Worm (Caenorhabditis elegans): ENCODE data around the gene K08F8.7.

Gene K08F8.7

ce11 chrII:8726700-8727099, 28.5 kb downstream of the K08F8.7 start, which contains the start of gene T01B7.9:
Gene T01B7.9, minus strand, starts transcription at chrII:8726800.
- TF ChIP-seq ref-1 (GFP tag; conservative IDR thresholded peaks at IDR 0.05) (no peak), flt-1 (GFP tag; IDR thresholded peaks at IDR 0.05) (no peak), ztf-29 (GFP tag; IDR thresholded peaks at IDR 0.05) (no peak), cog-1 (tag; optimal IDR thresholded peaks at IDR 0.05) (no peak), T22C8.4 (GFP tag; IDR thresholded peaks at IDR 0.05) (no peak), tab-1 (GFP tag; IDR thresholded peaks at IDR 0.05) (no peak), med-1 (GFP tag; optimal IDR thresholded peaks at IDR 0.05; ENCODE audit: insufficient read depth) (no peak), ztf-23 (GFP tag; IDR thresholded peaks at IDR 0.05) (no peak), klf-2 (GFP tag; conservative IDR thresholded peaks at IDR 0.05) (no peak)

DNA sequence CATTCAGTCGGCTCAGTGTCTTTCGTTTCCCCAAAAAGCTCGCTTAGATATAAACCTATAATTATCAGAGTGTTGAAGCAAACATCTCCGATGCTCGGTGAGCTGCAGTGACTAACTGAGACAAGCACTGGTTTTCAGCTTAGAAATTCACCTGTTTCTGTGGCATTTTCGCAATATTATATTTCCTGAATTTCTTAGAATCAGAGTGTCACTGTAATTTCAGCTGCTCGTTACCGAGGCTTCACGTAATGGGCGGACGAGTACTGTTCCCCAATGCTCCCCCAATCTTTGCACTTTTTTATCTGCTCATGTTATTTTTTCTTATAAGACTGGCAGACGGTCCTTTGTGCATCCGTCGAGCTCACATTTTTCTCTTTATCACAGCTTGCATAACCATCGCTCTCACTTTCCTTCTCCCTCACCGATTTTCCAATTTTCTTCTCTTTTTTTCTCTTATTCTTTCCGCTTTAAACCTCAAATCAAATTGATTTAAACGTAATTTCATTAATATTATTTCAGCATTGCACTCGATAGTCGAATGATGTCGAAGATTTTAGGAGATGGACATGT, 33.1 kb downstream of the K08F8.7 start, which contains the start of gene trcs-2:
Gene trcs-2 (plus strand): TSS at position 520 of the 570 bp plus-strand sequence.
- TF ChIP-seq tab-1 (GFP tag; IDR thresholded peaks at IDR 0.05) (no peak), med-1 (GFP tag; optimal IDR thresholded peaks at IDR 0.05; ENCODE audit: insufficient read depth) (no peak), T22C8.4 (GFP tag; IDR thresholded peaks at IDR 0.05) (no peak), ztf-29 (GFP tag; IDR thresholded peaks at IDR 0.05) (no peak), cog-1 (tag; optimal IDR thresholded peaks at IDR 0.05) (no peak), ref-1 (GFP tag; conservative IDR thresholded peaks at IDR 0.05) (no peak), ztf-23 (GFP tag; IDR thresholded peaks at IDR 0.05) (no peak), flt-1 (GFP tag; IDR thresholded peaks at IDR 0.05) (no peak), klf-2 (GFP tag; conservative IDR thresholded peaks at IDR 0.05) (no peak)

DNA sequence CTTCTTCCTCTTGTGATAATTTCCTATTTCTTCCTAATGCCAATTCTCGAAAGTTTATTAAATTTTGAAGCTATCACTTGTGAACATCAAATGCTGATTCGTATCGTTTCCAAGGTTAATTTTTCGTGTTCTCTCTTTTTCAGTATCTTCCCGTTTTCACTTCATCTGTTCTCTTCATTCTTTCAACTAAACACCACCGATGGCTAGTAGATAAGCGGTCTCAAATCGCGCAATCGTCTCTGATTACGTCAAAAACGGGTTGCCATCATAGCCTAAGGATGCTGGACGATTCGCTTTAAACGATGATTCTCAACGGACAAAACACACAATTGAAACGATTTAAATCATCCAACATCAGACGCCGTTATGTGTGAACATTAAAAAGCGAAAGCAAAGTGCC, 37.6 kb downstream of the K08F8.7 start:
- TF ChIP-seq ztf-23 (GFP tag; IDR thresholded peaks at IDR 0.05) (no peak), T22C8.4 (GFP tag; IDR thresholded peaks at IDR 0.05) (no peak), flt-1 (GFP tag; IDR thresholded peaks at IDR 0.05) (no peak), ztf-29 (GFP tag; IDR thresholded peaks at IDR 0.05) (no peak), med-1 (GFP tag; optimal IDR thresholded peaks at IDR 0.05; ENCODE audit: insufficient read depth) (no peak), cog-1 (tag; optimal IDR thresholded peaks at IDR 0.05) (no peak), tab-1 (GFP tag; IDR thresholded peaks at IDR 0.05) (no peak), ref-1 (GFP tag; conservative IDR thresholded peaks at IDR 0.05) (no peak), klf-2 (GFP tag; conservative IDR thresholded peaks at IDR 0.05) (no peak)

DNA sequence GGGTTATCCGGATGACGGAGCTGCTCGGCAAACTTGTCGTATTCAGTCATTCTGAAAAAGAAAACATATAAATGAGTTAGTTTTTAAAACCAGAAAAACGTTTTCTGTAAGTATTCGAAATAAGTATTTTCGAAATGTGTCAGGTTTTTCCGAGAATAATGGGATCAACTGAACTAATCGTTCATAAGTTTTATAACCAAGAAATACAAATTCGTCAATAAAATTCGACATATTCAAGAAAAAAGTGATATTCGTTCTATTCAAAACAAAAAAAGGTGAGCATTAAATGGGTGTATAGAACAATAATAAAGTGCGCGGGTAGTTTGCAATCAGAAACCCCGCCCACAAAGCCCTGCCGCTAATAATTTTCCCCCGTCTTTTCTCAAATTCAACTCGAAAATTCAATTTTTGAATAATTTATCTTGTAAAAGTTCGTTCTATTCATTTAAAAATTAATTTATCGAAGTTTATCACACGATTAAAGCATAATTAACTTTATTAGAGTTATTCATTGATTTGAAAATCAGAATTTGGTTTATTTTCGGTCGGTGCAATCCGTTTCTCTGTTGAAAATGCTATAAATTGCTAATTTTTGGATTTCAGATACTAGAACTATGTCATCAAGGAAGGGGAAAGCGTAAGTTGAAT, 38.8 kb downstream of the K08F8.7 start, which contains the start of the genes cyn-11 and T01B7.5:
Gene cyn-11 (minus strand): TSS at position 51 of the 648 bp plus-strand sequence.
Gene T01B7.5 (plus strand): TSS at position 598 of the 648 bp plus-strand sequence.
- peak; percentile 46 for TF ChIP-seq med-1 (GFP tag; optimal IDR thresholded peaks at IDR 0.05; ENCODE audit: insufficient read depth)
- no peak for TF ChIP-seq tab-1 (GFP tag; IDR thresholded peaks at IDR 0.05)
- no peak for TF ChIP-seq ztf-29 (GFP tag; IDR thresholded peaks at IDR 0.05)
- no peak for TF ChIP-seq T22C8.4 (GFP tag; IDR thresholded peaks at IDR 0.05)
- no peak for TF ChIP-seq klf-2 (GFP tag; conservative IDR thresholded peaks at IDR 0.05)
- TF ChIP-seq ztf-23 (GFP tag; IDR thresholded peaks at IDR 0.05), result peak; percentile 81
- peak; percentile 10 for TF ChIP-seq cog-1 (tag; optimal IDR thresholded peaks at IDR 0.05)
- TF ChIP-seq ref-1 (GFP tag; conservative IDR thresholded peaks at IDR 0.05), result no peak
- peak; percentile 37 for TF ChIP-seq flt-1 (GFP tag; IDR thresholded peaks at IDR 0.05)

DNA sequence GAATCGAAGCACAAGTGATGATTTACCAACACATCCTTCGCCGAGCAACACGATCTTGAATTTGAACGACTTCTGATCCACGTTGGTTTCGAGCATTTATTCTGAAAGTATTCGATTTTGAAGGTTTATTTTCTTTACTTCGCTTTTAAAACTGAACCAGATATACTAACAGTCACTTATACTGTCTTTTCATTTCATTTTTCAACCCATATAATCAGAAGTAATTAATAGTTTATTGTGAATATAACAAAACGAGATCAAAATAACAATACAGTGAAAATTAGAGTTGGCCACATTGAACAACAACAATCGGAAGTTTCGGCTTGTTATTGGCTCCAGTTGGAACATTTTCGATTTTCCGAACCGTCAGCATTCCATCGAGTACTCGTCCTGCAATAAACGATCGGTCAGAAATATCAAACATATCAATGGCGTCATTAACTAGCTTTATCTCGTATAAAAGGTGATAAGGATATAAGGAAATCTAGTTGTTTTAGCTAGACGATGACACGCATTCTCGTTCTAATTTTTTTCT, 40.2 kb downstream of the K08F8.7 start, which contains the start of the genes rab-21 and T01B7.13:
Gene rab-21 (minus strand): TSS at position 101 of the 535 bp plus-strand sequence.
Gene T01B7.13 (plus strand): TSS at position 485 of the 535 bp plus-strand sequence.
- TF ChIP-seq cog-1 (tag; optimal IDR thresholded peaks at IDR 0.05) (no peak), med-1 (GFP tag; optimal IDR thresholded peaks at IDR 0.05; ENCODE audit: insufficient read depth) (no peak), flt-1 (GFP tag; IDR thresholded peaks at IDR 0.05) (no peak), T22C8.4 (GFP tag; IDR thresholded peaks at IDR 0.05) (no peak), tab-1 (GFP tag; IDR thresholded peaks at IDR 0.05) (no peak), ztf-29 (GFP tag; IDR thresholded peaks at IDR 0.05) (no peak), ref-1 (GFP tag; conservative IDR thresholded peaks at IDR 0.05) (no peak)

DNA sequence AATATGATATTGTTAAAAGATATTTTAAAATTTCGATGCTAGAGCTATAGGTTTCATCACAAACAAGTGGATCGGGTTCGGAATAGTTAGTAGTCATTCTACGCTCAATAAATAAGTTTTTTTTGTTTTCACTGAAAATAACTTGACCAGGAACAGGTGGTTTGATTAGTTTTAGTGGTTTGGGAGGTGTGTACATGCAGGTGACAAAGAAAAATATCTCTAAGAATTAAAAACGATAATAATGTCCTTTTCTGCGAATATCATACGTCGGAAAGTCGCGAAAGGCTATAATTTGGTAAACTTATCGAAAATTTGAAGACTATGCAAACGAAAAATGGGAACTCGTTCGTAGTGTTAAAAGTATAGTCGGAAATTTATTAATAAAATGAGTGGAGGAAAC, 44.9 kb downstream of the K08F8.7 start, which contains the start of gene srg-15:
Gene srg-15 (minus strand): TSS at position 101 of the 400 bp plus-strand sequence.
- no peak for TF ChIP-seq klf-2 (GFP tag; conservative IDR thresholded peaks at IDR 0.05)
- no peak for TF ChIP-seq ztf-29 (GFP tag; IDR thresholded peaks at IDR 0.05)
- TF ChIP-seq tab-1 (GFP tag; IDR thresholded peaks at IDR 0.05), result no peak
- no peak for TF ChIP-seq T22C8.4 (GFP tag; IDR thresholded peaks at IDR 0.05)
- no peak for TF ChIP-seq ztf-23 (GFP tag; IDR thresholded peaks at IDR 0.05)
- no peak for TF ChIP-seq cog-1 (tag; optimal IDR thresholded peaks at IDR 0.05)

ce11 chrII:8707024-8707423, 48.1 kb downstream of the K08F8.7 start, which contains the start of gene cup-16:
Gene cup-16, plus strand, starts transcription at chrII:8707155.
- no peak for TF ChIP-seq ref-1 (GFP tag; conservative IDR thresholded peaks at IDR 0.05)

DNA sequence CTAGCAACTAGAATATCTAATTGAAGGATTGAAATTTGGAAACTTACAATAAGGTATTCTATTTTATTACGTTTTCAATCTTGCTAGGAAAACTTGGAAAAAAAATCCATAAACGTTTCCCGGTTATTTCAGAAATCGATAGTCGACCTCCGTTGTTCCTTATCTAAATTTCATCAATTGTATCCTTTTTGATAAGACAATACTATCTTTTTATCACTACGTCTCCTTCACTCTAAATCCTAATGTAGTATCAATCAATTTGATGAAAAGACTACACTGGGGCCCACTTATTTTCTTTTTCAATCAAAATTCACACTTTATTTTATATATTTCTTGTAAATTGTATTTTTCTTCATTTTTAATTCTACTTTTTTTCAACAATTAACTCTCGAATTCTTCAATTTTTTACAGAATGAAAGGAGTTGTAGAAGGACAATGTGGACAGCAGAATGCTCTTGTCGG, 50.7 kb downstream of the K08F8.7 start, which contains the start of gene prx-5:
Gene prx-5 (plus strand): TSS at position 412 of the 462 bp plus-strand sequence.
- TF ChIP-seq ref-1 (GFP tag; conservative IDR thresholded peaks at IDR 0.05), result no peak
- no peak for TF ChIP-seq klf-2 (GFP tag; conservative IDR thresholded peaks at IDR 0.05)
- no peak for TF ChIP-seq med-1 (GFP tag; optimal IDR thresholded peaks at IDR 0.05; ENCODE audit: insufficient read depth)
- no peak for TF ChIP-seq tab-1 (GFP tag; IDR thresholded peaks at IDR 0.05)
- TF ChIP-seq ztf-29 (GFP tag; IDR thresholded peaks at IDR 0.05), result no peak
- no peak for TF ChIP-seq ztf-23 (GFP tag; IDR thresholded peaks at IDR 0.05)
- no peak for TF ChIP-seq flt-1 (GFP tag; IDR thresholded peaks at IDR 0.05)
- TF ChIP-seq cog-1 (tag; optimal IDR thresholded peaks at IDR 0.05), result no peak
- TF ChIP-seq T22C8.4 (GFP tag; IDR thresholded peaks at IDR 0.05), result no peak
